Worm (Caenorhabditis elegans): ENCODE data around the gene mig-17.

Gene mig-17

DNA sequence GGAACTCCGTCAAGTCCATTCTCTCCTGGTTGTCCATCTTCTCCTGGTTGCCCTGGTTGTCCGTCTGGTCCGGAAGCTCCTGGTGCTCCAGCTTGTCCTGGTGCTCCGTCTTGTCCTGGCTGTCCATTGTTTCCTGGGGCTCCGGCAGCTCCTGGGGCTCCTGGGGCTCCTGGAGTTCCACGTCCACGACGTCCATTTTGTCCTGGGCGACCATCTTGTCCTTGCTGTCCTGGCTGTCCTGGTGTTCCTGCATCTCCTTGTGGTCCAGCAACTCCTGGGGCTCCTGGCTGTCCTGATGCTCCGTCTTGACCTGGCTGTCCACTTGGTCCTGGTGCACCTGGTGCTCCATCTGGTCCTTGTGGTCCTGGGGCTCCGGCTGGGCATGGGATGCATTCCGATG is 2.9 kb downstream of the mig-17 start:
- TF ChIP-seq lin-39 (tag; optimal IDR thresholded peaks at IDR 0.05) (no peak), set-16 (GFP tag; IDR thresholded peaks at IDR 0.05) (peak; percentile 93), F44E2.7 (GFP tag; IDR thresholded peaks at IDR 0.05) (0 out of 2 replicates have a peak, but pooled peaks have one; percentile 18)

DNA sequence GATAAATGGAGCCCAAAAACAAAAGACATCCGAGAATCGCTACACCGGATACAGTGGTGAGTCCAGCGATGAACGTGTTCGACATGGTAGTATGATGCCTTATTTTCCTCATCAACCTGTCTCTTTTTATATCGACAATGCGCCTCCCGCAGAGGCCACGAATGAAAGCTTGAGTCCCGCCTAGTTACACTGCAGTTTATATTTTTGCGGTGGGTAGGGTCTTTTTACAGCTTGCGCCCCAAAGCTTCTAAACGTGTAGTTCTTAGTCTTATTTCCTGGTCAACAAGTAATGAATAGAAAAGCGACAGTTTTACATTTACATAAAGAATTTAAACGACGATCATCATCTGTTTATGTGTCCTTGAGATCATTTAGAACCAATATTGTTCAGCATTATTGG is 3.8 kb downstream of the mig-17 start, which contains the start of gene col-156:
col-156 (minus strand) TSS at position 101 of the 400 bp plus-strand sequence.
- TF ChIP-seq aha-1 (tag) (peak; percentile 12), lir-3 (tag; optimal IDR thresholded peaks at IDR 0.05) (no peak)

DNA sequence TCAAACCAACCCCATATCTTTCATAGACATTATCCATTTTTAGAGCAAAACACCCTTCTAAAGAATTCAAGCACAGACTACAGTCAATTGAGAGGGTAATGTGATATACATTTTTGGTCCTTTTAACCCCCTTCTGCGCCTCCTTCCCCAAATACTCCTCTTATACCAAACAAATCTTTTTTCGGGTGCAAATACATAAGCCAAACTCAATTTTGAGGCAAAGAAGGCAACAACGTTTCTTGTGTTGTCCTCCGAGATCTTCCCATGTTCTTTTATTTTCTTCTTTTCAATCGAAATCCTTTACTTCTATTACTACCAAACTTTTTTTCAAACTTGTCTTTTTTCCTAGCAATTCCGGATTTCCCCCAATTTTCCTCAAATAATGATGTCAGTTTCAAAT is 8.4 kb downstream of the mig-17 start:
- TF ChIP-seq pqm-1 (tag; optimal IDR thresholded peaks at IDR 0.05) (no peak), zip-2 (tag; optimal IDR thresholded peaks at IDR 0.05) (no peak), duxl-1 (tag; optimal IDR thresholded peaks at IDR 0.05; ENCODE audit: poor library complexity) (no peak), Y105C5A.15 (GFP tag; IDR thresholded peaks at IDR 0.05) (no peak), mxl-3 (GFP tag; optimal IDR thresholded peaks at IDR 0.05) (no peak), lir-3 (tag; optimal IDR thresholded peaks at IDR 0.05) (no peak), attf-4 (tag; optimal IDR thresholded peaks at IDR 0.05) (no peak), snpc-1.2 (GFP tag; IDR thresholded peaks at IDR 0.05) (no peak), F37D6.2 (tag; optimal IDR thresholded peaks at IDR 0.05) (no peak), ZK546.5 (tag; optimal IDR thresholded peaks at IDR 0.05) (no peak), php-3 (GFP tag; IDR thresholded peaks at IDR 0.05) (no peak), unc-62 (GFP tag; optimal IDR thresholded peaks at IDR 0.05 in 1 of 2) (no peak), unc-62 (tag; optimal IDR thresholded peaks at IDR 0.05) (no peak), nhr-237 (tag; optimal IDR thresholded peaks at IDR 0.05) (no peak), daf-16 (GFP tag; optimal IDR thresholded peaks at IDR 0.05) (no peak), daf-16 (tag; optimal IDR thresholded peaks at IDR 0.05) (no peak), T20F7.1 (GFP tag; optimal IDR thresholded peaks at IDR 0.05) (no peak), nhr-77 (tag; optimal IDR thresholded peaks at IDR 0.05) (no peak)

DNA sequence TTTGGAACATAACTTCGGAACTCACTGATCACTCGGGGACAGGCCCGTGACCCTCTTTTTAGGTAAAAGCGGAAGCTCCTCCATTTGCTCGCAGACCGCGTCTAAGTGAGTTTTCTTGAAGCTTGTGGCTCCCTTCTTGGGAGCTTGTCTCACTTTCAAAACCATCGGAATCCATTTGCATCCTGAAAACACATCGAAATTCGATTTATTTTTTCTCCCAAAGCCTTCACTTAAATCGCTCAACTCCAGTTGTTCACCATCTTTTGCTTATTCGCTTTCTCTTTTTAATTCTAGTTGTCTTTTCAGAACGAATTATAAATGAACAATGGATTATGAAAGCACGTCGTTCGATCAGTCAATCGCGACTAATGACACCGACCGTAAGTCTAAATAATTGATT is 12.8 kb downstream of the mig-17 start, which contains the start of gene T11F9.1:
T11F9.1 (plus strand) TSS at position 301 of the 400 bp plus-strand sequence.
- TF ChIP-seq T26A8.4 (GFP tag; IDR thresholded peaks at IDR 0.05) (no peak), lir-3 (tag; optimal IDR thresholded peaks at IDR 0.05) (no peak), egl-27 (tag; optimal IDR thresholded peaks at IDR 0.05) (no peak), spr-3 (GFP tag; optimal IDR thresholded peaks at IDR 0.05) (no peak), aly-2 (tag; optimal IDR thresholded peaks at IDR 0.05) (no peak), nhr-10 (tag; optimal IDR thresholded peaks at IDR 0.05) (no peak), madf-5 (GFP tag; IDR thresholded peaks at IDR 0.05) (no peak)

DNA sequence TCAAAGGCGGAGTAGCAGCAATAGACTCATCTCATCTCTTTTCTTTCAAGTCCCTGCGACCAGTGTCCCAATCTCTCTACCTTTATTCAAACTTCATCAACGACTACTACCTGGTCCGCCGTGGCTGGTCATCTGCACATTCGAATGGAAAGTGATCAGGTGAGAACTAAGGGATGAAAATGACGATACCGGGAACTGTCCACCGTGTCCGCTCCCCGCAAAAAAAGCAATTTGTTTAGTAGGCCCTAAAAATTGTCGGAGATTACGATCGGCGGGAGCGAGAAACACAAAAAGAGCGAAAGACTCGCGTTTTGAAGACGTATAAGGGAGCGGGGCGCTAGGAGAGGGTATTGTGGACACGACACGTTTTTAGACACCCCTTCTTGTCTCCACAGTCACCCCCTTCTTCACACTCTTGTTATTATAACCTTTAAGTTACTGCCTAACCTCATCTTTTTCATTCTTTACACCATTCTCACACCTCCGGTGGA is 16.5 kb downstream of the mig-17 start, which contains the start of gene zipt-16:
zipt-16 (plus strand) TSS at position 51 of the 491 bp plus-strand sequence.
- TF ChIP-seq mdl-1 (tag; optimal IDR thresholded peaks at IDR 0.05): no peak
- no peak for TF ChIP-seq sdz-12 (GFP tag; optimal IDR thresholded peaks at IDR 0.05)
- TF ChIP-seq nhr-237 (tag; optimal IDR thresholded peaks at IDR 0.05): no peak
- TF ChIP-seq unc-130 (GFP tag; optimal IDR thresholded peaks at IDR 0.05): no peak
- no peak for TF ChIP-seq hlh-11 (tag; optimal IDR thresholded peaks at IDR 0.05)
- TF ChIP-seq aly-2 (tag; optimal IDR thresholded peaks at IDR 0.05): no peak
- TF ChIP-seq R02D3.7 (tag; optimal IDR thresholded peaks at IDR 0.05): no peak
- TF ChIP-seq daf-19 (GFP tag; conservative IDR thresholded peaks at IDR 0.05): no peak
- no peak for TF ChIP-seq mes-2 (tag; optimal IDR thresholded peaks at IDR 0.05; ENCODE audit: poor library complexity, severe bottlenecking)
- no peak for TF ChIP-seq saeg-2 (GFP tag; IDR thresholded peaks at IDR 0.05)
- TF ChIP-seq Y48G9A.11 (GFP tag; IDR thresholded peaks at IDR 0.05): no peak
- TF ChIP-seq mxl-2 (GFP tag; conservative IDR thresholded peaks at IDR 0.05): no peak
- TF ChIP-seq F26F4.8 (GFP tag; conservative IDR thresholded peaks at IDR 0.05): no peak
- no peak for TF ChIP-seq daf-16 (GFP tag; optimal IDR thresholded peaks at IDR 0.05)
- TF ChIP-seq daf-16 (tag; optimal IDR thresholded peaks at IDR 0.05): no peak
- no peak for TF ChIP-seq unc-62 (GFP tag; optimal IDR thresholded peaks at IDR 0.05 in 1 of 2)
- no peak for TF ChIP-seq unc-62 (tag; optimal IDR thresholded peaks at IDR 0.05)
- TF ChIP-seq duxl-1 (tag; optimal IDR thresholded peaks at IDR 0.05; ENCODE audit: poor library complexity): no peak
- TF ChIP-seq nhr-10 (tag; optimal IDR thresholded peaks at IDR 0.05): no peak
